Worm (Caenorhabditis elegans) whole organism, midembryonic: ENCODE results near the gene rga-9.

Experiments
- flt-1 ChIP-seq: fragments of 200-800 bp; sonication (Bioruptor generic); IDR thresholded peaks from 2 replicates; pipeline ENCODE4 v1.3.6; 2022; ENCODE audit warnings: missing genetic modification characterization, missing compliant biosample characterization
- tab-1 ChIP-seq: fragments of 200-800 bp; sonication (Bioruptor generic); IDR thresholded peaks from 2 replicates; pipeline ENCODE4 v1.3.6; 2022; ENCODE audit warnings: missing genetic modification characterization, missing compliant biosample characterization

ce11 chrII:15258668-15259067 is 9.3 kb upstream of the rga-9 start:
- TF ChIP-seq tab-1 (GFP tag; lab: Robert Waterston, UW) (no peak), flt-1 (GFP tag; lab: Robert Waterston, UW) (no peak)
